Fruit fly (Drosophila melanogaster) whole organism, pupa: ENCODE results near the gene Cpr64Ac.
A peak's percentile ranks its signal among the peaks of the same experiment; 100 is the strongest.

Experiments
- CG10348 ChIP-seq: fragments of 200-800 bp; sonication (Bioruptor generic); IDR thresholded peaks from 2 replicates; pipeline ENCODE4 v1.3.6; 2022; ENCODE audit warnings: missing biosample characterization, missing genetic modification characterization
- CG13204 ChIP-seq: fragments of 200-800 bp; sonication (Bioruptor generic); optimal IDR thresholded peaks from 2 replicates; lab custom pipeline; 2018; ENCODE audit warnings: missing biosample characterization, mild to moderate bottlenecking, missing genetic modification characterization, moderate library complexity
- CG4496 ChIP-seq: fragments of 200-800 bp; sonication (Bioruptor generic); IDR thresholded peaks from 3 replicates; pipeline ENCODE4 v1.3.6; 2022; ENCODE audit warnings: missing biosample characterization, missing genetic modification characterization
- CG8301 ChIP-seq: fragments of 200-800 bp; sonication (Bioruptor generic); optimal IDR thresholded peaks from 2 replicates; lab custom pipeline; 2018; ENCODE audit warnings: missing biosample characterization, mild to moderate bottlenecking, missing genetic modification characterization
- D1 ChIP-seq: fragments of 200-800 bp; sonication (Bioruptor generic); optimal IDR thresholded peaks from 2 replicates; lab custom pipeline; 2018; ENCODE audit warnings: missing biosample characterization, mild to moderate bottlenecking, missing genetic modification characterization, moderate library complexity
- EcR ChIP-seq: fragments of 200-800 bp; sonication (Bioruptor generic); optimal IDR thresholded peaks from 3 replicates; lab custom pipeline; 2019; ENCODE audit warnings: missing biosample characterization, missing genetic modification characterization, mild to moderate bottlenecking, moderate library complexity, missing genetic modification reagents
- Ets98B ChIP-seq: fragments of 200-800 bp; sonication (Bioruptor generic); IDR thresholded peaks from 2 replicates; pipeline ENCODE4 v1.3.6; 2022; ENCODE audit warnings: missing biosample characterization, missing genetic modification characterization
- rn ChIP-seq: fragments of 200-800 bp; sonication (Bioruptor generic); IDR thresholded peaks from 2 replicates; pipeline ENCODE4 v1.3.6; 2022; ENCODE audit warnings: missing biosample characterization, missing genetic modification characterization

DNA sequence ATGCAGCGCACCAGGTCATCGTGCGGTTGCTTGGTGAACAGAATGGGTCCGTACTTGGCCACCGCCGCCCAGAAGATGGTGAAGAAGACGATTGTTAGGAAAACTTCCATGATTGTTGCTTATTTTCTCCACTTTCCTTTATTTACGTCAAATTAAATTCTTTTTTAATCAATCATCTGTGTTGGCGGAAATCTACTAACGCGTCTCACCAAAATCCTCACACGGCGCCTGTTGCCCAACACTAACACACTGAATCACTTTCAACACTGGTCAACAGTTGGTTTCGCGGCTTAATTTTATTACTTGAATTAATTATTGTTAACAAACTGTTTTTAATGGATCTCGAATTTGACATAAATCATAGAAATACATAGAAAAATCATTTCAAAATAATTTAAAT, 26.1 kb downstream of the Cpr64Ac start, which contains the start of gene VhaM9.7-c:
- no peak for TF ChIP-seq EcR
- TF ChIP-seq Ets98B (GFP tag; lab: Robert Waterston, UW), result no peak
- no peak for TF ChIP-seq CG4496 (GFP tag; lab: Robert Waterston, UW)
- no peak for TF ChIP-seq CG8301 (tag; lab: Kevin White, UChicago)
- no peak for TF ChIP-seq CG13204 (GFP tag; lab: Kevin White, UChicago)
- TF ChIP-seq rn (GFP tag; lab: Robert Waterston, UW), result 0 out of 2 replicates have a peak, but pooled peaks have one; percentile 11
- no peak for TF ChIP-seq CG10348 (GFP tag; lab: Robert Waterston, UW)
- TF ChIP-seq D1 (tag; lab: Kevin White, UChicago), result peak; percentile 6
